Worm (Caenorhabditis elegans) whole organism, young adult: Measurements from ENCODE around the gene mlcd-1.

Experiments
- B0035.1 ChIP-seq: sonication (generic microtip); optimal IDR thresholded peaks from 2 replicates; lab custom pipeline; 2016; ENCODE audit warnings: missing genetic modification characterization, mild to moderate bottlenecking, missing compliant biosample characterization, missing genotype, missing genetic modification reagents
- D2030.7 ChIP-seq: fragments of 200-800 bp; sonication (Bioruptor generic); IDR thresholded peaks from 2 replicates; pipeline ENCODE4 v1.3.6; 2022; ENCODE audit warnings: missing genetic modification reagents, missing genetic modification characterization, missing compliant biosample characterization
- F23B12.7 ChIP-seq: sonication (generic microtip); optimal IDR thresholded peaks from 2 replicates; lab custom pipeline; 2017; ENCODE audit warnings: missing genetic modification characterization, mild to moderate bottlenecking, missing compliant biosample characterization, antibody characterized with exemption, moderate library complexity; ENCODE audit not compliant: insufficient read depth
- F39B2.1 ChIP-seq: fragments of 200-800 bp; sonication (Bioruptor generic); IDR thresholded peaks from 2 replicates; pipeline ENCODE4 v1.3.6; 2022; ENCODE audit warnings: missing genetic modification reagents, missing genetic modification characterization, missing compliant biosample characterization
- F52B5.7 ChIP-seq: sonication (generic microtip); optimal IDR thresholded peaks from 2 replicates; lab custom pipeline; 2016; ENCODE audit warnings: mild to moderate bottlenecking, missing genetic modification characterization, missing compliant biosample characterization
- F57A8.1 ChIP-seq: fragments of 200-800 bp; sonication (Bioruptor generic); optimal IDR thresholded peaks from 2 replicates; lab custom pipeline; 2018; ENCODE audit warnings: mild to moderate bottlenecking, missing genetic modification characterization, moderate library complexity, missing compliant biosample characterization
- Y53G8AR.9 ChIP-seq: fragments of 200-800 bp; sonication (Bioruptor generic); conservative IDR thresholded peaks from 2 replicates; pipeline ENCODE4 v1.3.6; 2022; ENCODE audit warnings: missing genetic modification reagents, missing genetic modification characterization, missing compliant biosample characterization
- ama-1 ChIP-seq, 3 experiments: fragments of 150-350 bp in 1 of 3; sonication (generic microtip) in 2 of 3; optimal IDR thresholded peaks; 2 replicates each; lab custom pipeline; 2014 to 2018; ENCODE audit warnings: missing biosample characterization in 2 of 3, missing genetic modification characterization in 2 of 3, missing genetic modification reagents in 2 of 3
- atf-7 ChIP-seq: sonication (generic microtip); optimal IDR thresholded peaks from 2 replicates; lab custom pipeline; 2017; ENCODE audit warnings: mild to moderate bottlenecking, missing genetic modification characterization, missing compliant biosample characterization
- attf-5 ChIP-seq: fragments of 200-800 bp; sonication (Bioruptor generic); optimal IDR thresholded peaks from 2 replicates; lab custom pipeline; 2018; ENCODE audit warnings: mild to moderate bottlenecking, missing genetic modification characterization, missing compliant biosample characterization
- ceh-79 ChIP-seq: sonication (generic microtip); optimal IDR thresholded peaks from 2 replicates; lab custom pipeline; 2017; ENCODE audit warnings: mild to moderate bottlenecking, missing genetic modification characterization, missing compliant biosample characterization
- ceh-91 ChIP-seq: fragments of 200-800 bp; sonication (Bioruptor generic); IDR thresholded peaks from 2 replicates; pipeline ENCODE4 v1.3.6; 2022; ENCODE audit warnings: missing genetic modification reagents, missing genetic modification characterization, missing compliant biosample characterization
- die-1 ChIP-seq: sonication (generic microtip); optimal IDR thresholded peaks from 2 replicates; lab custom pipeline; 2016; ENCODE audit warnings: missing genotype, mild to moderate bottlenecking, missing genetic modification characterization, missing compliant biosample characterization
- dox-1 ChIP-seq: fragments of 200-800 bp; sonication (Bioruptor generic); IDR thresholded peaks from 2 replicates; pipeline ENCODE4 v1.3.6; 2022; ENCODE audit warnings: missing genetic modification reagents, missing genetic modification characterization, missing compliant biosample characterization
- dpl-1 ChIP-seq: fragments of 150-350 bp; optimal IDR thresholded peaks from 2 replicates; lab custom pipeline; 2014; ENCODE audit warnings: missing biosample characterization, missing genetic modification reagents, missing genetic modification characterization
- egl-44 ChIP-seq: fragments of 200-800 bp; sonication (Bioruptor generic); IDR thresholded peaks from 2 replicates; pipeline ENCODE4 v1.3.6; 2022; ENCODE audit warnings: missing genetic modification reagents, missing genetic modification characterization, missing compliant biosample characterization
- him-1 ChIP-seq: sonication (generic microtip); optimal IDR thresholded peaks from 2 replicates; lab custom pipeline; 2016; ENCODE audit warnings: missing genotype, missing genetic modification reagents, missing genetic modification characterization, missing compliant biosample characterization
- hmg-1.2 ChIP-seq: fragments of 200-800 bp; sonication (Bioruptor generic); IDR thresholded peaks from 2 replicates; pipeline ENCODE4 v1.3.6; 2022; ENCODE audit warnings: missing genetic modification reagents, missing genetic modification characterization, missing compliant biosample characterization
- hmg-20 ChIP-seq: fragments of 200-800 bp; sonication (Bioruptor generic); IDR thresholded peaks from 2 replicates; pipeline ENCODE4 v1.3.6; 2022; ENCODE audit warnings: missing genetic modification reagents, missing genetic modification characterization, missing compliant biosample characterization
- hsf-1 ChIP-seq: fragments of 200-800 bp; sonication (Bioruptor generic); IDR thresholded peaks from 2 replicates; pipeline ENCODE4 v1.3.6; 2022; ENCODE audit warnings: missing genetic modification reagents, missing genetic modification characterization, missing compliant biosample characterization
- lag-1 ChIP-seq: fragments of 200-800 bp; sonication (Bioruptor generic); IDR thresholded peaks from 2 replicates; pipeline ENCODE4 v1.3.6; 2022; ENCODE audit warnings: missing genetic modification reagents, missing genetic modification characterization, missing compliant biosample characterization
- lin-54 ChIP-seq: fragments of 200-800 bp; sonication (Bioruptor generic); optimal IDR thresholded peaks from 2 replicates; lab custom pipeline; 2018; ENCODE audit warnings: mild to moderate bottlenecking, missing genetic modification characterization, missing compliant biosample characterization
- lsl-1 ChIP-seq: fragments of 200-800 bp; sonication (Bioruptor generic); optimal IDR thresholded peaks from 2 replicates; lab custom pipeline; 2018; ENCODE audit warnings: mild to moderate bottlenecking, missing genetic modification characterization, moderate library complexity, missing compliant biosample characterization
- mcd-1 ChIP-seq: fragments of 200-800 bp; sonication (Bioruptor generic); IDR thresholded peaks from 2 replicates; pipeline ENCODE4 v1.3.6; 2022; ENCODE audit warnings: missing genetic modification reagents, missing genetic modification characterization, missing compliant biosample characterization
- nfyb-1 ChIP-seq: fragments of 200-800 bp; sonication (Bioruptor generic); IDR thresholded peaks from 2 replicates; pipeline ENCODE4 v1.3.6; 2022; ENCODE audit warnings: missing genetic modification reagents, missing genetic modification characterization, missing compliant biosample characterization
- nhr-80 ChIP-seq: sonication (generic microtip); optimal IDR thresholded peaks from 2 replicates; lab custom pipeline; 2016; ENCODE audit warnings: missing genetic modification characterization, missing compliant biosample characterization
- nhr-90 ChIP-seq: sonication (generic microtip); optimal IDR thresholded peaks from 2 replicates; lab custom pipeline; 2016; ENCODE audit warnings: missing genotype, mild to moderate bottlenecking, missing genetic modification characterization, missing compliant biosample characterization
- pbrm-1 ChIP-seq: fragments of 200-800 bp; sonication (Bioruptor generic); IDR thresholded peaks from 2 replicates; pipeline ENCODE4 v1.3.6; 2022; ENCODE audit warnings: missing genetic modification reagents, missing genetic modification characterization, missing compliant biosample characterization
- pha-4 ChIP-seq: fragments of 150-350 bp; sonication (generic microtip); optimal IDR thresholded peaks from 2 replicates; lab custom pipeline; 2014; ENCODE audit warnings: missing biosample characterization, missing genetic modification reagents, missing genetic modification characterization
- rcor-1 ChIP-seq: fragments of 200-800 bp; sonication (Bioruptor generic); IDR thresholded peaks from 2 replicates; pipeline ENCODE4 v1.3.6; 2022; ENCODE audit warnings: missing genetic modification reagents, missing genetic modification characterization, missing compliant biosample characterization
- repo-1 ChIP-seq: sonication (generic microtip); optimal IDR thresholded peaks from 2 replicates; lab custom pipeline; 2017; ENCODE audit warnings: mild to moderate bottlenecking, missing genetic modification characterization, missing compliant biosample characterization
- sdz-38 ChIP-seq: sonication (generic microtip); optimal IDR thresholded peaks from 2 replicates; lab custom pipeline; 2016; ENCODE audit warnings: missing genotype, missing genetic modification characterization, missing compliant biosample characterization
- somi-1 ChIP-seq: fragments of 200-800 bp; sonication (Bioruptor generic); optimal IDR thresholded peaks from 2 replicates; lab custom pipeline; 2018; ENCODE audit warnings: mild to moderate bottlenecking, missing genetic modification characterization, missing compliant biosample characterization
- tbx-9 ChIP-seq: sonication (generic microtip); optimal IDR thresholded peaks from 2 replicates; lab custom pipeline; 2016; ENCODE audit warnings: borderline replicate concordance, missing genetic modification characterization, inconsistent platforms, missing compliant biosample characterization
- tlf-1 ChIP-seq: fragments of 200-800 bp; sonication (Bioruptor generic); optimal IDR thresholded peaks from 2 replicates; lab custom pipeline; 2018; ENCODE audit warnings: mild to moderate bottlenecking, missing genetic modification characterization, missing compliant biosample characterization
- unc-130 ChIP-seq: sonication (generic microtip); optimal IDR thresholded peaks from 2 replicates; lab custom pipeline; 2016; ENCODE audit warnings: missing genetic modification reagents, missing genetic modification characterization, missing compliant biosample characterization
- ztf-18 ChIP-seq: sonication (generic microtip); optimal IDR thresholded peaks from 2 replicates; lab custom pipeline; 2016; ENCODE audit warnings: missing genotype, mild to moderate bottlenecking, missing genetic modification characterization, missing compliant biosample characterization
- ztf-26 ChIP-seq: sonication (generic microtip); optimal IDR thresholded peaks from 2 replicates; lab custom pipeline; 2017; ENCODE audit warnings: missing genetic modification characterization, missing compliant biosample characterization
- ztf-28 ChIP-seq: fragments of 200-800 bp; sonication (Bioruptor generic); IDR thresholded peaks from 2 replicates; pipeline ENCODE4 v1.3.6; 2022; ENCODE audit warnings: missing genetic modification reagents, missing genetic modification characterization, missing compliant biosample characterization

The mlcd-1 gene

ce11 chrIII:4587177-4587576, 19.2 kb upstream of the mlcd-1 start, which contains the start of the genes F35G12.7 and smc-4 (continued):
- TF ChIP-seq hsf-1 (GFP tag; lab: Robert Waterston, UW): peak; percentile 58; the same call in 1 of the 2 replicates
- TF ChIP-seq lsl-1 (GFP tag; lab: Kevin White, UChicago): peak; percentile 69
- no peak for TF ChIP-seq somi-1
- TF ChIP-seq atf-7 (tag; lab: Kevin White, UChicago): no peak
- TF ChIP-seq ztf-26: no peak
- no peak for TF ChIP-seq nhr-90
- TF ChIP-seq dox-1 (GFP tag; lab: Robert Waterston, UW): peak; percentile 66
- peak; percentile 47 for TF ChIP-seq him-1
- no peak for TF ChIP-seq hmg-20 (GFP tag; lab: Robert Waterston, UW)
- peak; percentile 43; the same call in 1 of the 2 replicates for TF ChIP-seq pbrm-1 (GFP tag; lab: Robert Waterston, UW)
- TF ChIP-seq ceh-91: peak; percentile 73
- no peak for TF ChIP-seq pha-4 (tag; lab: Kevin White, UChicago)
- TF ChIP-seq rcor-1 (GFP tag; lab: Robert Waterston, UW): peak; percentile 40; the same call in 1 of the 2 replicates
- TF ChIP-seq Y53G8AR.9 (GFP tag; lab: Robert Waterston, UW): peak; percentile 68; the same call in 1 of the 2 replicates
- no peak for TF ChIP-seq sdz-38 (tag; lab: Kevin White, UChicago)
- peak; percentile 21 for TF ChIP-seq attf-5 (GFP tag; lab: Kevin White, UChicago)
- peak; percentile 76 for TF ChIP-seq D2030.7
- TF ChIP-seq lin-54 (GFP tag; lab: Kevin White, UChicago): peak; percentile 81
- TF ChIP-seq ztf-18 (tag; lab: Kevin White, UChicago): peak; percentile 19

DNA sequence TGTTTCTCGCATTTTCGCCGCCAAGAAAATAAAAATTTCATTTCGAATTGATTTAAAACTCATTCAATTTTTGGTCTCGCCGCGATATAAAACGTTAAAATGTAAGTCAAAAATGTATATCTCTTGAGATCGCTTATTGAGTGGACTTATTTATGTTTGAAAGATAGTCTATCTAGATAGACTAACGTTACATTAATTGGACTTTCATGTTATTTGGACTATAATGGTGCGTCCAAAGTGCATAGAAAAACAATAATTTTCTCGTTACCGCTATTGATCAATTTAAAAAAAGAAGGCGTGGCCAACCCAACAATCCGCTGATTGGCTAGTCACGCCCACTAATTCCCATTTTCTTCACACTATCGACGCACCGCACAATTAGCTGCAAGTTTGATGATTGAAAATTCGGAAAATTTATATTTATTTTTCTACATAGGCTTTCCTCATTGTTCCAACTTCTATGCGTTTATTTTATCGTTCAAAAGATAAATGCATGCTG, 16.2 kb upstream of the mlcd-1 start, which contains the start of gene F35G12.5:
Gene F35G12.5, plus strand, starts transcription at position 51 of the 499 bp plus-strand sequence.
- no peak for TF ChIP-seq dpl-1 (GFP tag; lab: Kevin White, UChicago)
- TF ChIP-seq nfyb-1 (GFP tag; lab: Robert Waterston, UW): peak; percentile 81

- no peak for TF ChIP-seq repo-1 (tag; lab: Kevin White, UChicago)
- TF ChIP-seq F57A8.1 (GFP tag; lab: Kevin White, UChicago): no peak
- no peak for TF ChIP-seq die-1 (tag; lab: Kevin White, UChicago)
- no peak for TF ChIP-seq F39B2.1 (GFP tag; lab: Robert Waterston, UW)
- TF ChIP-seq egl-44 (GFP tag; lab: Robert Waterston, UW): no peak
- no peak for TF ChIP-seq mcd-1 (GFP tag; lab: Robert Waterston, UW)
- no peak for TF ChIP-seq B0035.1 (tag; lab: Kevin White, UChicago)
- no peak for TF ChIP-seq F52B5.7 (tag; lab: Kevin White, UChicago)
- TF ChIP-seq tbx-9 (tag; lab: Kevin White, UChicago): no peak
- TF ChIP-seq tlf-1: no peak
- TF ChIP-seq ztf-28 (GFP tag; lab: Robert Waterston, UW): no peak
- TF ChIP-seq ceh-79 (tag; lab: Kevin White, UChicago): no peak
- TF ChIP-seq hmg-1.2: no peak
- TF ChIP-seq nhr-80 (tag; lab: Kevin White, UChicago): no peak
- TF ChIP-seq unc-130 (GFP tag; lab: Kevin White, UChicago): no peak
- no peak for TF ChIP-seq ama-1 (optimal IDR thresholded peaks at IDR 0.05; lab: Kevin White, UChicago)
- no peak for TF ChIP-seq ama-1 (GFP tag; optimal IDR thresholded peaks at IDR 0.05; lab: Kevin White, UChicago)
- no peak for TF ChIP-seq lag-1 (GFP tag; lab: Robert Waterston, UW)
- no peak for TF ChIP-seq F23B12.7
Observed at ce11 chrIII:4581495-4581894, 13.6 kb upstream of the mlcd-1 start, which contains the start of gene F35G12.12. Gene F35G12.12 (plus strand): TSS chrIII:4581795.
